Worm (Caenorhabditis elegans) whole organism, L2 larva: ENCODE results near the gene snpc-3.4.

Experiments
- F13H6.1 ChIP-seq: sonication (generic microtip); optimal IDR thresholded peaks from 2 replicates; lab custom pipeline; 2016; ENCODE audit warnings: missing genetic modification characterization, missing compliant biosample characterization
- R02D3.7 ChIP-seq: fragments of 150-350 bp; optimal IDR thresholded peaks from 2 replicates; lab custom pipeline; 2014; ENCODE audit warnings: missing biosample characterization, missing genetic modification characterization
- aly-2 ChIP-seq: fragments of 150-350 bp; optimal IDR thresholded peaks from 2 replicates; lab custom pipeline; 2014; ENCODE audit warnings: missing biosample characterization, missing genetic modification characterization
- ceh-16 ChIP-seq: fragments of 150-350 bp; optimal IDR thresholded peaks from 2 replicates; lab custom pipeline; 2014; ENCODE audit warnings: missing biosample characterization, missing genetic modification characterization
- dmd-4 ChIP-seq: sonication (generic microtip); optimal IDR thresholded peaks from 2 replicates; lab custom pipeline; 2017; ENCODE audit warnings: missing biosample characterization, missing genetic modification characterization
- egl-27 ChIP-seq: sonication (generic microtip); optimal IDR thresholded peaks from 3 replicates; lab custom pipeline; 2017; ENCODE audit warnings: missing biosample characterization, missing genetic modification reagents, missing genetic modification characterization
- elt-3 ChIP-seq: sonication (generic microtip); optimal IDR thresholded peaks from 2 replicates; lab custom pipeline; 2017; ENCODE audit warnings: missing biosample characterization, missing genetic modification characterization
- lsy-2 ChIP-seq, 2 experiments: fragments of 150-350 bp in 1 of 2; sonication (generic microtip) in 1 of 2; optimal IDR thresholded peaks; 2 replicates each; lab custom pipeline; 2014 to 2017; ENCODE audit warnings: missing biosample characterization in 2 of 2, missing genetic modification characterization in 2 of 2
- mab-5 ChIP-seq: fragments of 150-350 bp; optimal IDR thresholded peaks from 2 replicates; lab custom pipeline; 2014; ENCODE audit warnings: missing biosample characterization, missing genetic modification characterization
- sem-4 ChIP-seq: fragments of 150-350 bp; optimal IDR thresholded peaks from 2 replicates; lab custom pipeline; 2014; ENCODE audit warnings: missing biosample characterization, missing genetic modification reagents, missing genetic modification characterization
- snpc-4 ChIP-seq: fragments of 150-350 bp; optimal IDR thresholded peaks from 2 replicates; lab custom pipeline; 2014; ENCODE audit warnings: missing biosample characterization, missing genetic modification characterization
- zag-1 ChIP-seq: fragments of 150-350 bp; optimal IDR thresholded peaks from 2 replicates; lab custom pipeline; 2014; ENCODE audit warnings: missing biosample characterization, missing genetic modification characterization
- ztf-11 ChIP-seq: sonication (generic microtip); optimal IDR thresholded peaks from 2 replicates; lab custom pipeline; 2017; ENCODE audit warnings: missing biosample characterization, missing genetic modification characterization

ce11 chrIII:3994457-3994856 lies 25.4 kb upstream of the snpc-3.4 start:
- TF ChIP-seq lsy-2 (tag; optimal IDR thresholded peaks at IDR 0.05; lab: Kevin White, UChicago) = no peak
- no peak for TF ChIP-seq ceh-16 (tag; lab: Kevin White, UChicago)
- no peak for TF ChIP-seq elt-3 (tag; lab: Kevin White, UChicago)
- TF ChIP-seq mab-5 (tag; lab: Kevin White, UChicago) = no peak
- no peak for TF ChIP-seq dmd-4
- TF ChIP-seq snpc-4 (tag; lab: Kevin White, UChicago) = no peak
- no peak for TF ChIP-seq F13H6.1 (tag; lab: Kevin White, UChicago)
- TF ChIP-seq zag-1 (tag; lab: Kevin White, UChicago) = no peak
- TF ChIP-seq sem-4 = no peak
- TF ChIP-seq R02D3.7 (tag; lab: Kevin White, UChicago) = no peak
- no peak for TF ChIP-seq ztf-11 (tag; lab: Kevin White, UChicago)
- no peak for TF ChIP-seq aly-2
- TF ChIP-seq egl-27 (tag; lab: Kevin White, UChicago) = no peak
